Worm (Caenorhabditis elegans) whole organism, L3 larva: ENCODE data around the gene T03G6.3.

Experiments
- ceh-16 ChIP-seq: sonication (generic microtip); optimal IDR thresholded peaks from 2 replicates; lab custom pipeline; 2017; ENCODE audit warnings: missing biosample characterization, missing genetic modification characterization
- fos-1 ChIP-seq: fragments of 150-350 bp; optimal IDR thresholded peaks from 2 replicates; lab custom pipeline; 2014; ENCODE audit warnings: missing biosample characterization, missing genetic modification characterization
- lin-39 ChIP-seq: fragments of 150-350 bp; optimal IDR thresholded peaks from 2 replicates; lab custom pipeline; 2018; ENCODE audit warnings: missing biosample characterization, missing genetic modification reagents, missing genetic modification characterization
- mdl-1 ChIP-seq: fragments of 150-350 bp; optimal IDR thresholded peaks from 2 replicates; lab custom pipeline; 2014; ENCODE audit warnings: missing biosample characterization, missing genetic modification characterization
- nfya-1 ChIP-seq: sonication (generic microtip); optimal IDR thresholded peaks from 2 replicates; lab custom pipeline; 2017; ENCODE audit warnings: missing genetic modification characterization, mild to moderate bottlenecking, missing compliant biosample characterization, antibody characterized with exemption, moderate library complexity; ENCODE audit not compliant: insufficient read depth
- nhr-237 ChIP-seq: fragments of 150-350 bp; optimal IDR thresholded peaks from 2 replicates; lab custom pipeline; 2014; ENCODE audit warnings: missing biosample characterization, missing genetic modification characterization
- nhr-25 ChIP-seq: sonication (generic microtip); optimal IDR thresholded peaks from 2 replicates; lab custom pipeline; 2017; ENCODE audit warnings: missing biosample characterization, missing genetic modification characterization
- nhr-76 ChIP-seq: fragments of 150-350 bp; sonication (generic microtip); optimal IDR thresholded peaks from 5 replicates; lab custom pipeline; 2014; ENCODE audit warnings: missing biosample characterization, missing genetic modification characterization
- sea-2 ChIP-seq: fragments of 150-350 bp; sonication (generic microtip); optimal IDR thresholded peaks from 4 replicates; lab custom pipeline; 2014; ENCODE audit warnings: missing biosample characterization, missing genetic modification reagents, missing genetic modification characterization
- skn-1 ChIP-seq: fragments of 150-350 bp; optimal IDR thresholded peaks from 2 replicates; lab custom pipeline; 2014; ENCODE audit warnings: missing biosample characterization, missing genetic modification characterization
- tbx-2 ChIP-seq: sonication (generic microtip); optimal IDR thresholded peaks from 2 replicates; lab custom pipeline; 2016; ENCODE audit warnings: mild to moderate bottlenecking, missing genetic modification characterization, missing compliant biosample characterization
- unc-39 ChIP-seq: sonication (generic microtip); optimal IDR thresholded peaks from 4 replicates; lab custom pipeline; 2017; ENCODE audit warnings: missing biosample characterization, missing genetic modification characterization

DNA sequence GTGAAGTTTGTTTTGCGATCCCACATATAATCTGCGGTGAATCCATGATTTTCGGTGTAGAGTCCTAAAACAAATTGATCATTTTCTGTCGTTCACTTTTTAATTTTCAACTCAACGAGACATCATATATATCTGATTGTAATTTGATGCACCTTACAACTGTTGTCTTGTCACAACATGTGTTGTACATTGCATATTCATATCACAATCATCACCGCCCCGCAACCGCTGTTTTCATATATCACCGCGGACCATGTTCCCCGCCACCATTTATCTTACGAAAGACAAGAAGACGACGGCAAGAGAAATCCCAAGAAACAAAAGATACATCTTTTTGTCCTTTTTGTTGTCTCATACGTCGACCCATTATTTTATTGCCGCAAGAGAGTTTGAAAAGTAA lies 1.4 kb downstream of the T03G6.3 start:
- no peak for TF ChIP-seq tbx-2 (tag; lab: Kevin White, UChicago)
- TF ChIP-seq sea-2 = no peak
- no peak for TF ChIP-seq nhr-76 (tag; lab: Kevin White, UChicago)
- no peak for TF ChIP-seq ceh-16 (tag; lab: Kevin White, UChicago)
- no peak for TF ChIP-seq mdl-1
- TF ChIP-seq unc-39 (tag; lab: Kevin White, UChicago) = no peak
- TF ChIP-seq nhr-237 (tag; lab: Kevin White, UChicago) = no peak
- no peak for TF ChIP-seq nfya-1 (tag; lab: Kevin White, UChicago)
- TF ChIP-seq lin-39 = no peak
- TF ChIP-seq fos-1 (tag; lab: Kevin White, UChicago) = no peak
- TF ChIP-seq skn-1 (tag; lab: Kevin White, UChicago) = no peak
- no peak for TF ChIP-seq nhr-25 (tag; lab: Kevin White, UChicago)
